Worm (Caenorhabditis elegans) whole organism, L1 larva: ENCODE measurements around the gene srlf-37.

Experiments used
- C16A3.4 ChIP-seq: fragments of 150-350 bp; optimal IDR thresholded peaks from 2 replicates; lab custom pipeline; 2014; ENCODE audit warnings: missing biosample characterization, missing genetic modification characterization
- Y116A8C.19 ChIP-seq: sonication (generic microtip); optimal IDR thresholded peaks from 2 replicates; lab custom pipeline; 2016; ENCODE audit warnings: missing compliant biosample characterization, missing genetic modification characterization, borderline replicate concordance
- ama-1 ChIP-seq: fragments of 150-350 bp; optimal IDR thresholded peaks from 2 replicates; lab custom pipeline; 2014
- snpc-4 ChIP-seq: fragments of 150-350 bp; optimal IDR thresholded peaks from 2 replicates; lab custom pipeline; 2014; ENCODE audit warnings: missing biosample characterization, missing genetic modification characterization
- sptf-1 ChIP-seq: fragments of 150-350 bp; optimal IDR thresholded peaks from 2 replicates; lab custom pipeline; 2014; ENCODE audit warnings: missing biosample characterization, missing genetic modification characterization
- swsn-7 ChIP-seq: sonication (generic microtip); optimal IDR thresholded peaks from 2 replicates; lab custom pipeline; 2016; ENCODE audit warnings: missing genetic modification characterization, missing compliant biosample characterization
- unc-62 ChIP-seq: fragments of 150-350 bp; optimal IDR thresholded peaks from 2 replicates; lab custom pipeline; 2014; ENCODE audit warnings: missing biosample characterization, missing genetic modification reagents, missing genetic modification characterization
- ztf-4 ChIP-seq: fragments of 150-350 bp; optimal IDR thresholded peaks from 2 replicates; lab custom pipeline; 2014; ENCODE audit warnings: missing biosample characterization, missing genetic modification characterization

ce11 chrV:581616-582015, 22.4 kb downstream of the srlf-37 start, which contains the start of gene nstp-7:
- TF ChIP-seq snpc-4 (tag; lab: Kevin White, UChicago), result no peak
- no peak for TF ChIP-seq C16A3.4
- TF ChIP-seq Y116A8C.19, result no peak
- TF ChIP-seq ama-1 (lab: Kevin White, UChicago), result no peak
- no peak for TF ChIP-seq sptf-1 (tag; lab: Kevin White, UChicago)
- TF ChIP-seq ztf-4 (tag; lab: Kevin White, UChicago), result no peak
- TF ChIP-seq unc-62 (GFP tag; lab: Kevin White, UChicago), result no peak
- TF ChIP-seq swsn-7 (tag; lab: Kevin White, UChicago), result no peak
